Worm (Caenorhabditis elegans) whole organism, midembryonic: ENCODE data around the gene dpy-10.

Experiments
- T22C8.4 ChIP-seq: fragments of 200-800 bp; sonication (Bioruptor generic); IDR thresholded peaks from 2 replicates; pipeline ENCODE4 v1.3.6; 2022; ENCODE audit warnings: missing genetic modification characterization, missing compliant biosample characterization
- cog-1 ChIP-seq: sonication (generic microtip); optimal IDR thresholded peaks from 2 replicates; lab custom pipeline; 2016; ENCODE audit warnings: missing genetic modification characterization, missing compliant biosample characterization
- flt-1 ChIP-seq: fragments of 200-800 bp; sonication (Bioruptor generic); IDR thresholded peaks from 2 replicates; pipeline ENCODE4 v1.3.6; 2022; ENCODE audit warnings: missing genetic modification characterization, missing compliant biosample characterization
- klf-2 ChIP-seq: fragments of 200-800 bp; sonication (Bioruptor generic); conservative IDR thresholded peaks from 2 replicates; pipeline ENCODE4 v1.3.6; 2022; ENCODE audit warnings: missing genetic modification reagents, missing genetic modification characterization, missing compliant biosample characterization
- med-1 ChIP-seq: sonication (generic microtip); optimal IDR thresholded peaks from 2 replicates; lab custom pipeline; 2017; ENCODE audit warnings: missing genetic modification characterization, mild to moderate bottlenecking, missing compliant biosample characterization, antibody characterized with exemption, missing genetic modification reagents; ENCODE audit not compliant: insufficient read depth
- ref-1 ChIP-seq: fragments of 200-800 bp; sonication (Bioruptor generic); conservative IDR thresholded peaks from 2 replicates; pipeline ENCODE4 v1.3.6; 2022; ENCODE audit warnings: missing genetic modification reagents, missing genetic modification characterization, missing compliant biosample characterization
- tab-1 ChIP-seq: fragments of 200-800 bp; sonication (Bioruptor generic); IDR thresholded peaks from 2 replicates; pipeline ENCODE4 v1.3.6; 2022; ENCODE audit warnings: missing genetic modification characterization, missing compliant biosample characterization
- ztf-23 ChIP-seq: fragments of 200-800 bp; sonication (Bioruptor generic); IDR thresholded peaks from 2 replicates; pipeline ENCODE4 v1.3.6; 2022; ENCODE audit warnings: missing genetic modification reagents, missing genetic modification characterization, missing compliant biosample characterization
- ztf-29 ChIP-seq: fragments of 200-800 bp; sonication (Bioruptor generic); IDR thresholded peaks from 2 replicates; pipeline ENCODE4 v1.3.6; 2022; ENCODE audit warnings: missing genetic modification reagents, missing genetic modification characterization, missing compliant biosample characterization

dpy-10 gene

DNA sequence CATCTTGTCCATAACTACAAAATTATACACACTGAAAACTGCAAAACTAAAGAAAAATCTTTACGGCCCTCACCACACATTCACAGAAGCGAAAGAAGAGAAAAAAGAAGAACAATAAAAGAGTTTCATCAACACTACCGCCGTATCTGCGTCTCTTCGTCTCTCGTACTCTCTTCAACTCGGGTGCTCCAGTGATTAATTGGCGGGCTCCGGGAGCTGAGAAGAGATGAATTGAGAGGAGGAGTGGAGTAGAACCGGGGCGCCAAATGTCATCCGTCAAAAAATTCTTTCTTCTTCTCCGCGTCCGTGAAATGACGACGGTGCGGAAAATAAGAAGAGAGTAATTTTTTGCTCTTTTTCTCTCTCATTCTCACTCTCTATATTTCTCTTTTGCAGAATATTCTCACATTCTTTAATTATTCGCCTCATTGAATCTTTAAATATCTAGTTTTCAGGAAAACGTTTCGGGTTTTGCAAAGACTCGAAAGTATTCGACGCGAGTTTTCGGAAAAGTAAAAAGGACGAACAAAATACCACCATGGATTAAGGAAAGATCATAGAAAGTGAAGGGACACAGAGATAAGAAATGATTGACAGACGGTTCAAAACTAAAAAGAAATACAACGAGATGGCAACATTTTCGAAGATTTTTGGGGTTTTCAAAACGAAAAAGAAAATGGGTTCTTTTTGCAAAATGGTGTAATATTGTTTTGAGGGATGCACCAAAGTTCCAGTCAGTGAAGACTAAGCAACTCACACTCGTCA lies 4.3 kb downstream of the dpy-10 start:
- TF ChIP-seq med-1 (GFP tag; lab: Kevin White, UChicago) (no peak), flt-1 (GFP tag; lab: Robert Waterston, UW) (no peak)

DNA sequence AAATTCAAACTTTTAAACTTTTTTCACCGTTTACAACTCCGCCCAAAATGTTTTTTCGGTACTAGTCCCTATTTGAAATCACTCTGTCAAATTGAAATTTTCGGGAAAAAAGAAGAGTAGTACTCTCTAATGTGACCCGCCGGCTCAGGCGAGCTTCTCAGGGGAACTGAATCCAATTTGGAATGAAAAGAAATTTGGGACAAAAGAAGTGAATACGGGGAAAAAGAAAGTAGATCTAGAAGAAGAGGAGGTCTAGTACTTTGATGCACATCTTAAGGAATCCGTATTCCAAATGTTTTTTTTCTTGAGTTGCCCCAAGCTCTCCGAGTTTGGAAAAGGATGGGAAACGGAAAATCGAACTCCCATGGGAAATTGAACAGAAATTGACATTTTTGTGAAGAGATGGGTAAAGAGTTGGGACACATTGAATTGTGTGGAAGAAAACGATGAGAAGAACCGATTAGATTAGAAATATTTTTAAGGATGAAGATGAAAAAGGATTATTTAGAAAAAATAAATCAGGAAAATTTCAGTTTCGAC lies 5.4 kb downstream of the dpy-10 start:
- no peak for TF ChIP-seq cog-1
- TF ChIP-seq ztf-23 (GFP tag; lab: Robert Waterston, UW), result no peak
- TF ChIP-seq ref-1 (GFP tag; lab: Robert Waterston, UW), result no peak
- TF ChIP-seq flt-1 (GFP tag; lab: Robert Waterston, UW), result no peak
- TF ChIP-seq tab-1 (GFP tag; lab: Robert Waterston, UW), result no peak
- no peak for TF ChIP-seq ztf-29 (GFP tag; lab: Robert Waterston, UW)
- TF ChIP-seq T22C8.4 (GFP tag; lab: Robert Waterston, UW), result no peak
- no peak for TF ChIP-seq med-1 (GFP tag; lab: Kevin White, UChicago)
- TF ChIP-seq klf-2 (GFP tag; lab: Robert Waterston, UW), result no peak

DNA sequence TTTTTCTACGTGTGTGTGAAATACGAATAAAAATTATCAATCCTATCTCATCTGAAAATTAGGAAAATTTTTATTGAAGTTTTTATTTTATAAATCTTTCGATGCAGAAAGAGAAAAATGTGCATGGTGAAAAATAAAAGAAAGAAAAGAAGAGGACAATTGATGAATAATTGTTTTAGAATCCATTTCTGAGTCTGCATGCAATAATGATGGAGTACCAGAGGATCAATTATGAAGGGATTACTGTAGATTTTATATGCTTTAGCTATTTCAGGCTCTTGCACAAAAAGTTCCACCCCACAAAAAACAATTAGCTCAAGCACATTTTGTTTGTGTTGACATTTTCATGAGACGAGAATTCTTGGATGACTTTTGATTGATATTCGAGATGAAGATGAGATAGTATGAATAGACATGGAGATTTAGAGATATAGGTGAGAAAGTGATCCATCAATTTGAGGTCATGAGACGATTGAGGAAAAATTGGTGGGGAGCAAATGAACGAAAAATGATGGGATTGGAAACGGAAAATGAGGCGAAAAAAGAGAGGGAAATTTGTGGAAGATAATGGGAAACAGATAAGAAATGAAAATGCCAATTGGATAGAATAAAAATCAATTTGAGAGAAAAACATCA lies 6.3 kb downstream of the dpy-10 start, which contains the start of gene rpy-1:
Gene rpy-1, minus strand, starts transcription at position 51 of the 636 bp plus-strand sequence.
- TF ChIP-seq flt-1 (GFP tag; lab: Robert Waterston, UW), result no peak
- no peak for TF ChIP-seq cog-1
- no peak for TF ChIP-seq ref-1 (GFP tag; lab: Robert Waterston, UW)
- no peak for TF ChIP-seq tab-1 (GFP tag; lab: Robert Waterston, UW)
- TF ChIP-seq ztf-29 (GFP tag; lab: Robert Waterston, UW), result no peak

DNA sequence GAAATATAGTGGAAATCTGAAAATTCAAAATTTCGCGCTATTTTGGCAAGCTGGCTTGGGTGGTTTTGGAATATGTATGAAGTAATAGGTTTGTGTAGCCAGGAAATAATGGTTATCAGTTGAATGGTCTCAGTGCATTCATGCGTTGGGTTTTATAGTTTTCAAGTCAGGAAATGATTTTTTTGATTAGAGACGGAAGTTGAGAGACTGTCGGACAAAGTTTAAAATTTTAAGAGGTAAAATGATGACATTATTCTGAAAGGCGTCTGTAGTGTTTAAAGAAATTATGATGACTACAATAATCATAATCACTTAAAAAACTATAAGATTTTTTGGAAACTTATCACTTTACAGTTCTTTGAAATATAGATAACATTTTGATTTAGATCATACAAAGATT lies 10.5 kb downstream of the dpy-10 start, which contains the start of gene C18H9.6:
Gene C18H9.6, minus strand, starts transcription at position 129 of the 400 bp plus-strand sequence.
- TF ChIP-seq ztf-23 (GFP tag; lab: Robert Waterston, UW), result no peak
- TF ChIP-seq klf-2 (GFP tag; lab: Robert Waterston, UW), result no peak
- TF ChIP-seq med-1 (GFP tag; lab: Kevin White, UChicago), result no peak
- TF ChIP-seq flt-1 (GFP tag; lab: Robert Waterston, UW), result no peak
- no peak for TF ChIP-seq T22C8.4 (GFP tag; lab: Robert Waterston, UW)
- no peak for TF ChIP-seq ztf-29 (GFP tag; lab: Robert Waterston, UW)
- TF ChIP-seq ref-1 (GFP tag; lab: Robert Waterston, UW), result no peak
- TF ChIP-seq cog-1, result no peak
- TF ChIP-seq tab-1 (GFP tag; lab: Robert Waterston, UW), result no peak

DNA sequence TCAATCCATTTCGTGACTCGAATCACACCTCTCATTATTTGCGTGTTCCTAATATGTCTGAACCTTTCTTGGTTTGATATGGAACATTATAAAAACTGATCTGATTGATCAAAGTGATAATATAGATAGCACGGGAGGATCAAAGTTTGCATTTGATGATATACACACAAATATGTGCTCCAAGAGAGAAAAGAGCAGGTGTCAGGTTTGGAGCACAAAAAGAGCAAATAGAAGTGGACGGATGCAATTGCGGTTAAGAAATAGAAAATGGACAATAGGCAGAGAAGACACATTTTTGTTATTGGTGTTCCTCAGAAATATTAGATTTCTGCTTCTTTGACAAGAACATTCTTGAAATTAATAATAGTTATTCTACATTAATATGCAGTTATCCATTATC lies 13.2 kb downstream of the dpy-10 start, which contains the start of gene C18H9.1:
Gene C18H9.1, plus strand, starts transcription at position 301 of the 400 bp plus-strand sequence.
- TF ChIP-seq ref-1 (GFP tag; lab: Robert Waterston, UW) (no peak), ztf-23 (GFP tag; lab: Robert Waterston, UW) (no peak), med-1 (GFP tag; lab: Kevin White, UChicago) (no peak), klf-2 (GFP tag; lab: Robert Waterston, UW) (no peak), T22C8.4 (GFP tag; lab: Robert Waterston, UW) (no peak), ztf-29 (GFP tag; lab: Robert Waterston, UW) (no peak), tab-1 (GFP tag; lab: Robert Waterston, UW) (no peak), cog-1 (no peak), flt-1 (GFP tag; lab: Robert Waterston, UW) (no peak)

DNA sequence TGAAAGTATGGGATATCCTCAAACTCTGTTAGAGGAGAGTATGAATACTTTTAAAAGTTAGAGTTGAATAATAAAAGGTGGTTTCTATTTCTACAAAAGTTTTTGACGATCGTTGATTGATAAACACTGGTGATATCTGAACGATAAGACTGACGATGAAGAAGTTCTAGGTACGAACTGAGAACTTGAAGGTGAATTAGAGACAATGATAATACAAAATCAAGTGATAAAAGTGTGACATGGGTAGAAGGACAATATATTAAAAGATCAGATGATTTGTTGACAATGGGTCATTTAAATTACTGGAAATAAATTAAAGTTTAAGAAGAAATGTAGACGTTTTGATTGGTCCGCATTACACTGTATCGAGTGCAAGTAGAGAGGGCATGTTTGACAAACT lies 16.6 kb downstream of the dpy-10 start, which contains the start of gene C18H9.5:
Gene C18H9.5, minus strand, starts transcription at position 179 of the 400 bp plus-strand sequence.
- TF ChIP-seq ref-1 (GFP tag; lab: Robert Waterston, UW) (no peak), T22C8.4 (GFP tag; lab: Robert Waterston, UW) (no peak), cog-1 (no peak), ztf-23 (GFP tag; lab: Robert Waterston, UW) (no peak), flt-1 (GFP tag; lab: Robert Waterston, UW) (no peak), ztf-29 (GFP tag; lab: Robert Waterston, UW) (no peak), tab-1 (GFP tag; lab: Robert Waterston, UW) (no peak), med-1 (GFP tag; lab: Kevin White, UChicago) (no peak), klf-2 (GFP tag; lab: Robert Waterston, UW) (no peak)

DNA sequence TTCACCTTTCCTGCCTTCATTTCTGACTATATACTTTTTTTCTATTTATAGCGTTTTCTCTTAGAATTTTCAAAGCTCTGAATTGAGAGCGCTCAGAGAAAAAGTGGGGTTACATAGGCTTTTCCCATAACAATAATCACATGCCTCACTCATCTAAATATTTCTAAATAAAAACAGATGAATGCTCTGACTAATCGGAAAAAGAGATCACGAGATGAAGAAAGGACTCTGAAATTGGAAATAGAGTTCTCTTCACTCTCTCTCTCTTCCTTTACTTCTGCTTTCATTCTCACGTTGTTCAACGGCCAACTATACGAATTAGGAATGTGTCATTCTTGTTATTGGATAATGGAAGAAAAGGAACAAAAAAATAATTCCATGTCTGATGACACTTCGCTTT lies 22.9 kb downstream of the dpy-10 start:
- no peak for TF ChIP-seq T22C8.4 (GFP tag; lab: Robert Waterston, UW)
- TF ChIP-seq cog-1, result no peak
- no peak for TF ChIP-seq ref-1 (GFP tag; lab: Robert Waterston, UW)
- no peak for TF ChIP-seq flt-1 (GFP tag; lab: Robert Waterston, UW)
- no peak for TF ChIP-seq klf-2 (GFP tag; lab: Robert Waterston, UW)
- no peak for TF ChIP-seq med-1 (GFP tag; lab: Kevin White, UChicago)
- no peak for TF ChIP-seq ztf-23 (GFP tag; lab: Robert Waterston, UW)
- no peak for TF ChIP-seq ztf-29 (GFP tag; lab: Robert Waterston, UW)
- TF ChIP-seq tab-1 (GFP tag; lab: Robert Waterston, UW), result no peak

DNA sequence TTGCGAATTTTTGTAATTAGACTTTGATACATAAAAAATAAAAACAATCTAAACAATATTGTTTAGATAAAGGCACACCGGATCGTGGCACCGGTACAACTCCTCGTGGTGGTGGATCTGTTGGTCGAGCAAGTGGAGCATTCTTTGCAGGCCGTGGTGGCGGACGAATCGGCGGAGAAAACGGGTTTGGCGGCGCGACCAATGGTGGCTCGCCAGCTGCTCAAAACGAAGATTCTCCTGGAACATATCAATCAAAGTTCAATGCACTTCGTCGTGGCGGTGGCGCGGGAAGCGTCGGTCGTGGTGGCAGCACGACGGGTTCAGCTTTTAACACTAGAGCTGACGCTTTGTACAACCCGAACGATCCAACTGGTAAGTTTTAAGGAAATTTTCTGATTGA lies 26.1 kb downstream of the dpy-10 start:
- TF ChIP-seq ztf-23 (GFP tag; lab: Robert Waterston, UW) (no peak), ref-1 (GFP tag; lab: Robert Waterston, UW) (no peak), med-1 (GFP tag; lab: Kevin White, UChicago) (no peak)
